Worm (Caenorhabditis elegans) whole organism, young adult: ENCODE results near the gene toe-2.

Experiments used
- B0035.1 ChIP-seq: sonication (generic microtip); optimal IDR thresholded peaks from 2 replicates; lab custom pipeline; 2016; ENCODE audit warnings: missing genetic modification characterization, mild to moderate bottlenecking, missing compliant biosample characterization, missing genotype, missing genetic modification reagents
- B0261.1 ChIP-seq: sonication (generic microtip); optimal IDR thresholded peaks from 2 replicates; lab custom pipeline; 2016; ENCODE audit warnings: mild to moderate bottlenecking, missing genetic modification characterization, moderate library complexity, missing compliant biosample characterization
- F33H1.4 ChIP-seq: fragments of 200-800 bp; sonication (Bioruptor generic); IDR thresholded peaks from 2 replicates; pipeline ENCODE4 v1.3.6; 2022; ENCODE audit warnings: missing genetic modification reagents, missing genetic modification characterization, missing compliant biosample characterization
- F57C9.4 ChIP-seq: sonication (generic microtip); optimal IDR thresholded peaks from 2 replicates; lab custom pipeline; 2017; ENCODE audit warnings: mild to moderate bottlenecking, missing genetic modification characterization, missing compliant biosample characterization
- K12H6.12 ChIP-seq: fragments of 200-800 bp; sonication (Bioruptor generic); optimal IDR thresholded peaks from 2 replicates; lab custom pipeline; 2018; ENCODE audit warnings: mild to moderate bottlenecking, missing genetic modification characterization, missing compliant biosample characterization
- T26A5.8 ChIP-seq: sonication (generic microtip); optimal IDR thresholded peaks from 2 replicates; lab custom pipeline; 2016; ENCODE audit warnings: missing genetic modification characterization, missing compliant biosample characterization
- Y56A3A.18 ChIP-seq: fragments of 200-800 bp; sonication (Bioruptor generic); IDR thresholded peaks from 2 replicates; pipeline ENCODE4 v1.3.6; 2022; ENCODE audit warnings: missing genetic modification reagents, missing genetic modification characterization, missing compliant biosample characterization
- athp-1 ChIP-seq: sonication (generic microtip); optimal IDR thresholded peaks from 2 replicates; lab custom pipeline; 2017; ENCODE audit warnings: mild to moderate bottlenecking, missing genetic modification characterization, missing compliant biosample characterization
- attf-5 ChIP-seq: fragments of 200-800 bp; sonication (Bioruptor generic); optimal IDR thresholded peaks from 2 replicates; lab custom pipeline; 2018; ENCODE audit warnings: mild to moderate bottlenecking, missing genetic modification characterization, missing compliant biosample characterization
- ccch-3 ChIP-seq: fragments of 200-800 bp; sonication (Bioruptor generic); optimal IDR thresholded peaks from 2 replicates; lab custom pipeline; 2018; ENCODE audit warnings: mild to moderate bottlenecking, missing genetic modification characterization, missing compliant biosample characterization
- cebp-1 ChIP-seq, 2 experiments: fragments of 200-800 bp in 1 of 2; sonication (Bioruptor generic) in 1 of 2; sonication (generic microtip) in 1 of 2; IDR thresholded peaks in 1 of 2; optimal IDR thresholded peaks in 1 of 2; 2 replicates each; pipeline versions ENCODE4 v1.3.6 to Lab custom; 2017 to 2022; ENCODE audit warnings: missing compliant biosample characterization in 2 of 2, missing genetic modification characterization in 2 of 2, mild to moderate bottlenecking in 1 of 2, missing genetic modification reagents in 1 of 2, moderate library complexity in 1 of 2
- ceh-40 ChIP-seq: fragments of 200-800 bp; sonication (Bioruptor generic); IDR thresholded peaks from 2 replicates; pipeline ENCODE4 v1.3.6; 2022; ENCODE audit warnings: missing genetic modification characterization, missing compliant biosample characterization
- ceh-79 ChIP-seq: sonication (generic microtip); optimal IDR thresholded peaks from 2 replicates; lab custom pipeline; 2017; ENCODE audit warnings: mild to moderate bottlenecking, missing genetic modification characterization, missing compliant biosample characterization
- hlh-12 ChIP-seq: sonication (generic microtip); optimal IDR thresholded peaks from 2 replicates; lab custom pipeline; 2016; ENCODE audit warnings: missing genetic modification characterization, missing compliant biosample characterization
- hsf-1 ChIP-seq: fragments of 200-800 bp; sonication (Bioruptor generic); IDR thresholded peaks from 2 replicates; pipeline ENCODE4 v1.3.6; 2022; ENCODE audit warnings: missing genetic modification reagents, missing genetic modification characterization, missing compliant biosample characterization
- lag-1 ChIP-seq: fragments of 200-800 bp; sonication (Bioruptor generic); IDR thresholded peaks from 2 replicates; pipeline ENCODE4 v1.3.6; 2022; ENCODE audit warnings: missing genetic modification reagents, missing genetic modification characterization, missing compliant biosample characterization
- lin-54 ChIP-seq: fragments of 200-800 bp; sonication (Bioruptor generic); optimal IDR thresholded peaks from 2 replicates; lab custom pipeline; 2018; ENCODE audit warnings: mild to moderate bottlenecking, missing genetic modification characterization, missing compliant biosample characterization
- lir-1 ChIP-seq: fragments of 200-800 bp; sonication (Bioruptor generic); conservative IDR thresholded peaks from 2 replicates; pipeline ENCODE4 v1.3.6; 2022; ENCODE audit warnings: missing genetic modification reagents, missing genetic modification characterization, missing compliant biosample characterization
- lsl-1 ChIP-seq: fragments of 200-800 bp; sonication (Bioruptor generic); optimal IDR thresholded peaks from 2 replicates; lab custom pipeline; 2018; ENCODE audit warnings: mild to moderate bottlenecking, missing genetic modification characterization, moderate library complexity, missing compliant biosample characterization
- madf-3 ChIP-seq: fragments of 200-800 bp; sonication (Bioruptor generic); IDR thresholded peaks from 2 replicates; pipeline ENCODE4 v1.3.6; 2022; ENCODE audit warnings: missing genetic modification reagents, missing genetic modification characterization, missing compliant biosample characterization
- mes-4 ChIP-seq: sonication (generic microtip); optimal IDR thresholded peaks from 2 replicates; lab custom pipeline; 2016; ENCODE audit warnings: missing genotype, missing genetic modification characterization, missing compliant biosample characterization
- mxl-1 ChIP-seq: sonication (generic microtip); optimal IDR thresholded peaks from 2 replicates; lab custom pipeline; 2016; ENCODE audit warnings: missing genetic modification characterization, missing compliant biosample characterization
- nhr-80 ChIP-seq: sonication (generic microtip); optimal IDR thresholded peaks from 2 replicates; lab custom pipeline; 2016; ENCODE audit warnings: missing genetic modification characterization, missing compliant biosample characterization
- pbrm-1 ChIP-seq: fragments of 200-800 bp; sonication (Bioruptor generic); IDR thresholded peaks from 2 replicates; pipeline ENCODE4 v1.3.6; 2022; ENCODE audit warnings: missing genetic modification reagents, missing genetic modification characterization, missing compliant biosample characterization
- rcor-1 ChIP-seq: fragments of 200-800 bp; sonication (Bioruptor generic); IDR thresholded peaks from 2 replicates; pipeline ENCODE4 v1.3.6; 2022; ENCODE audit warnings: missing genetic modification reagents, missing genetic modification characterization, missing compliant biosample characterization
- snpc-1.3 ChIP-seq: sonication (generic microtip); optimal IDR thresholded peaks from 2 replicates; lab custom pipeline; 2017; ENCODE audit warnings: missing genetic modification characterization, mild to moderate bottlenecking, missing compliant biosample characterization, antibody characterized with exemption, moderate library complexity, missing genotype, missing genetic modification reagents; ENCODE audit not compliant: insufficient read depth
- snpc-3.4 ChIP-seq: sonication (generic microtip); optimal IDR thresholded peaks from 2 replicates; lab custom pipeline; 2017; ENCODE audit warnings: missing genetic modification characterization, mild to moderate bottlenecking, missing compliant biosample characterization, antibody characterized with exemption, moderate library complexity, missing genotype, missing genetic modification reagents
- sptf-2 ChIP-seq: fragments of 200-800 bp; sonication (Bioruptor generic); optimal IDR thresholded peaks from 2 replicates; lab custom pipeline; 2018; ENCODE audit warnings: mild to moderate bottlenecking, missing genetic modification characterization, missing compliant biosample characterization
- tbx-9 ChIP-seq: sonication (generic microtip); optimal IDR thresholded peaks from 2 replicates; lab custom pipeline; 2016; ENCODE audit warnings: borderline replicate concordance, missing genetic modification characterization, inconsistent platforms, missing compliant biosample characterization
- unc-130 ChIP-seq: sonication (generic microtip); optimal IDR thresholded peaks from 2 replicates; lab custom pipeline; 2016; ENCODE audit warnings: missing genetic modification reagents, missing genetic modification characterization, missing compliant biosample characterization
- zfh-2 ChIP-seq: fragments of 200-800 bp; sonication (Bioruptor generic); conservative IDR thresholded peaks from 2 replicates; pipeline ENCODE4 v1.3.6; 2022; ENCODE audit warnings: missing genetic modification reagents, missing genetic modification characterization, missing compliant biosample characterization
- ztf-18 ChIP-seq: sonication (generic microtip); optimal IDR thresholded peaks from 2 replicates; lab custom pipeline; 2016; ENCODE audit warnings: missing genotype, mild to moderate bottlenecking, missing genetic modification characterization, missing compliant biosample characterization
- ztf-25 ChIP-seq: fragments of 200-800 bp; sonication (Bioruptor generic); IDR thresholded peaks from 2 replicates; pipeline ENCODE4 v1.3.6; 2022; ENCODE audit warnings: missing genetic modification reagents, missing genetic modification characterization, missing compliant biosample characterization
- ztf-28 ChIP-seq: fragments of 200-800 bp; sonication (Bioruptor generic); IDR thresholded peaks from 2 replicates; pipeline ENCODE4 v1.3.6; 2022; ENCODE audit warnings: missing genetic modification reagents, missing genetic modification characterization, missing compliant biosample characterization

Gene toe-2

ce11 chrII:6521316-6521715, at the start of gene toe-2:
Gene toe-2 (minus strand): TSS chrII:6521385.
- no peak for TF ChIP-seq madf-3 (GFP tag; lab: Robert Waterston, UW)
- no peak for TF ChIP-seq cebp-1 (GFP tag; IDR thresholded peaks at IDR 0.05; lab: Robert Waterston, UW)
- no peak for TF ChIP-seq cebp-1 (tag; optimal IDR thresholded peaks at IDR 0.05; lab: Kevin White, UChicago)
- TF ChIP-seq zfh-2 (GFP tag; lab: Robert Waterston, UW): no peak
- no peak for TF ChIP-seq B0035.1
- no peak for TF ChIP-seq sptf-2 (GFP tag; lab: Kevin White, UChicago)
- no peak for TF ChIP-seq ceh-40 (GFP tag; lab: Robert Waterston, UW)
- no peak for TF ChIP-seq pbrm-1
- TF ChIP-seq ccch-3 (GFP tag; lab: Kevin White, UChicago): no peak
- TF ChIP-seq F33H1.4 (GFP tag; lab: Robert Waterston, UW): no peak
- no peak for TF ChIP-seq attf-5
- TF ChIP-seq K12H6.12: no peak
- TF ChIP-seq ceh-79 (tag; lab: Kevin White, UChicago): no peak
- TF ChIP-seq, all 124 proteins: peak for 0

ce11 chrII:6568707-6569106, 47.5 kb upstream of the toe-2 start, which contains the start of gene sra-27:
Gene sra-27 (plus strand): TSS chrII:6569007.
- TF ChIP-seq ztf-18 (tag; lab: Kevin White, UChicago) (no peak), hsf-1 (no peak), mes-4 (tag; lab: Kevin White, UChicago) (no peak), hlh-12 (no peak), rcor-1 (GFP tag; lab: Robert Waterston, UW) (no peak), ceh-40 (GFP tag; lab: Robert Waterston, UW) (no peak), nhr-80 (tag; lab: Kevin White, UChicago) (no peak), Y56A3A.18 (GFP tag; lab: Robert Waterston, UW) (no peak), snpc-3.4 (tag; lab: Kevin White, UChicago) (no peak), ztf-25 (no peak), tbx-9 (tag; lab: Kevin White, UChicago) (no peak)
- TF ChIP-seq, all 124 proteins: peak for 0

- TF ChIP-seq attf-5: no peak
- no peak for TF ChIP-seq unc-130 (GFP tag; lab: Kevin White, UChicago)
- TF ChIP-seq snpc-1.3 (tag; lab: Kevin White, UChicago): no peak
- TF ChIP-seq lir-1 (GFP tag; lab: Robert Waterston, UW): no peak
- TF ChIP-seq B0261.1 (tag; lab: Kevin White, UChicago): no peak
- TF ChIP-seq ceh-40 (GFP tag; lab: Robert Waterston, UW): no peak
- no peak for TF ChIP-seq lin-54
- TF ChIP-seq lag-1 (GFP tag; lab: Robert Waterston, UW): no peak
- TF ChIP-seq Y56A3A.18 (GFP tag; lab: Robert Waterston, UW): no peak
- no peak for TF ChIP-seq lsl-1 (GFP tag; lab: Kevin White, UChicago)
- no peak for TF ChIP-seq ztf-28 (GFP tag; lab: Robert Waterston, UW)
- no peak for TF ChIP-seq pbrm-1
- TF ChIP-seq mxl-1 (tag; lab: Kevin White, UChicago): no peak
- TF ChIP-seq T26A5.8: no peak
- no peak for TF ChIP-seq athp-1 (tag; lab: Kevin White, UChicago)
- no peak for TF ChIP-seq F57C9.4 (tag; lab: Kevin White, UChicago)
Measured at ce11 chrII:6566628-6567180, 45.5 kb upstream of the toe-2 start, which contains the start of the genes F18C5.5 and F18C5.9. Gene F18C5.5 (minus strand): TSS chrII:6566728. Gene F18C5.9 (plus strand): TSS chrII:6567130.
